Worm (Caenorhabditis elegans) whole organism, L2 larva: ENCODE measurements around the gene T11B7.5.
A peak's percentile ranks its signal among the peaks of the same experiment; 100 is the strongest.

Source experiments
- aly-2 ChIP-seq: fragments of 150-350 bp; optimal IDR thresholded peaks from 2 replicates; lab custom pipeline; 2014; ENCODE audit warnings: missing biosample characterization, missing genetic modification characterization
- ama-1 ChIP-seq: fragments of 150-350 bp; optimal IDR thresholded peaks from 2 replicates; lab custom pipeline; 2018; ENCODE audit warnings: inconsistent platforms
- crh-2 ChIP-seq: sonication (generic microtip); optimal IDR thresholded peaks from 2 replicates; lab custom pipeline; 2017; ENCODE audit warnings: missing biosample characterization, missing genetic modification characterization
- lin-11 ChIP-seq: fragments of 150-350 bp; sonication (generic microtip); optimal IDR thresholded peaks from 2 replicates; lab custom pipeline; 2014; ENCODE audit warnings: missing biosample characterization, missing genetic modification characterization, inconsistent platforms, mixed read lengths
- lsy-2 ChIP-seq, 2 experiments: fragments of 150-350 bp in 1 of 2; sonication (generic microtip) in 1 of 2; optimal IDR thresholded peaks; 2 replicates each; lab custom pipeline; 2014 to 2017; ENCODE audit warnings: missing biosample characterization in 2 of 2, missing genetic modification characterization in 2 of 2
- nhr-12 ChIP-seq: fragments of 150-350 bp; optimal IDR thresholded peaks from 2 replicates; lab custom pipeline; 2014; ENCODE audit warnings: missing biosample characterization, missing genetic modification characterization
- nhr-237 ChIP-seq: fragments of 150-350 bp; optimal IDR thresholded peaks from 2 replicates; lab custom pipeline; 2014; ENCODE audit warnings: missing biosample characterization, missing genetic modification characterization
- nhr-6 ChIP-seq: fragments of 150-350 bp; optimal IDR thresholded peaks from 2 replicates; lab custom pipeline; 2014; ENCODE audit warnings: missing biosample characterization, missing genetic modification characterization
- peb-1 ChIP-seq: fragments of 150-350 bp; optimal IDR thresholded peaks from 2 replicates; lab custom pipeline; 2014; ENCODE audit warnings: missing biosample characterization, missing genetic modification characterization
- snpc-4 ChIP-seq: fragments of 150-350 bp; optimal IDR thresholded peaks from 2 replicates; lab custom pipeline; 2014; ENCODE audit warnings: missing biosample characterization, missing genetic modification characterization
- unc-62 ChIP-seq: fragments of 150-350 bp; optimal IDR thresholded peaks from 2 replicates; lab custom pipeline; 2014; ENCODE audit warnings: missing biosample characterization, missing genetic modification reagents, missing genetic modification characterization

- TF ChIP-seq snpc-4 (tag; lab: Kevin White, UChicago) = no peak
- TF ChIP-seq crh-2 = peak; percentile 24
- TF ChIP-seq ama-1 (lab: Kevin White, UChicago) = no peak
- TF ChIP-seq lsy-2 (tag; optimal IDR thresholded peaks at IDR 0.05; lab: Kevin White, UChicago) = no peak
- TF ChIP-seq nhr-237 (tag; lab: Kevin White, UChicago) = no peak
- no peak for TF ChIP-seq lin-11 (tag; lab: Kevin White, UChicago)
- no peak for TF ChIP-seq nhr-6
- no peak for TF ChIP-seq aly-2
- TF ChIP-seq nhr-12 (tag; lab: Kevin White, UChicago) = no peak
- TF ChIP-seq unc-62 (GFP tag; lab: Kevin White, UChicago) = no peak
- TF ChIP-seq peb-1 (tag; lab: Kevin White, UChicago) = no peak
Measured at ce11 chrIV:8845922-8846321, 9.9 kb downstream of the T11B7.5 start.
